Fruit fly (Drosophila melanogaster) whole organism, wandering third instar larva: ENCODE measurements around the gene TAF1B.

Source experiments
- Abd-B ChIP-seq: fragments of >200 bp; optimal IDR thresholded peaks from 2 replicates; lab custom pipeline; 2017; ENCODE audit warnings: missing biosample characterization, missing genetic modification characterization
- CG32264 ChIP-seq: fragments of 200-800 bp; sonication (Bioruptor generic); optimal IDR thresholded peaks from 2 replicates; lab custom pipeline; 2016; ENCODE audit warnings: missing biosample characterization, missing genetic modification characterization
- CG9705 ChIP-seq: fragments of 200-800 bp; sonication (Bioruptor generic); optimal IDR thresholded peaks from 2 replicates; lab custom pipeline; 2018; ENCODE audit warnings: missing biosample characterization, mild to moderate bottlenecking, missing genetic modification characterization
- CrebA ChIP-seq: fragments of 200-800 bp; sonication (Bioruptor generic); optimal IDR thresholded peaks from 2 replicates; lab custom pipeline; 2016; ENCODE audit warnings: missing biosample characterization, mild to moderate bottlenecking, missing genetic modification characterization, borderline replicate concordance
- Dfd ChIP-seq: fragments of >200 bp; optimal IDR thresholded peaks from 2 replicates; lab custom pipeline; 2017; ENCODE audit warnings: missing biosample characterization, missing genetic modification characterization
- Dif ChIP-seq: fragments of 200-275, 200-300 bp; sonication (Bioruptor generic); optimal IDR thresholded peaks from 2 replicates; lab custom pipeline; 2018; ENCODE audit warnings: missing biosample characterization, missing genetic modification characterization; ENCODE audit not compliant: partially characterized antibody
- GATAd ChIP-seq: sonication (Bioruptor generic); optimal IDR thresholded peaks from 2 replicates; lab custom pipeline; 2016; ENCODE audit warnings: missing biosample characterization, missing genetic modification characterization
- HLH106 ChIP-seq: fragments of 200-800 bp; optimal IDR thresholded peaks from 3 replicates; lab custom pipeline; 2019; ENCODE audit warnings: missing biosample characterization, mild to moderate bottlenecking, missing genetic modification characterization, moderate library complexity
- Hnf4 ChIP-seq: fragments of 200-800 bp; sonication (Bioruptor generic); optimal IDR thresholded peaks from 2 replicates; lab custom pipeline; 2016; ENCODE audit warnings: missing biosample characterization, mild to moderate bottlenecking, missing genetic modification characterization
- Hr78 ChIP-seq: fragments of >200 bp; optimal IDR thresholded peaks from 2 replicates; lab custom pipeline; 2017; ENCODE audit warnings: missing biosample characterization, missing genetic modification characterization
- Hr83 ChIP-seq: fragments of 200-300 bp; sonication (Bioruptor generic); optimal IDR thresholded peaks from 2 replicates; lab custom pipeline; 2016; ENCODE audit warnings: missing biosample characterization, mild to moderate bottlenecking, missing genetic modification characterization, moderate library complexity; ENCODE audit not compliant: poor library complexity, severe bottlenecking
- Jra ChIP-seq: sonication (Bioruptor generic); optimal IDR thresholded peaks from 2 replicates; lab custom pipeline; 2016; ENCODE audit warnings: missing biosample characterization, missing genetic modification characterization
- Mio ChIP-seq: sonication (Bioruptor generic); optimal IDR thresholded peaks from 2 replicates; lab custom pipeline; 2016; ENCODE audit warnings: missing biosample characterization, missing genetic modification characterization
- Myc ChIP-seq: fragments of >200 bp; optimal IDR thresholded peaks from 2 replicates; lab custom pipeline; 2017
- N ChIP-seq: fragments of >200 bp; optimal IDR thresholded peaks from 2 replicates; lab custom pipeline; 2018; ENCODE audit warnings: missing biosample characterization, missing external identifiers, missing genetic modification characterization
- OdsH ChIP-seq: fragments of 200-800 bp; sonication (Bioruptor generic); optimal IDR thresholded peaks from 2 replicates; lab custom pipeline; 2016; ENCODE audit warnings: missing biosample characterization, mild to moderate bottlenecking, missing genetic modification characterization
- Rel ChIP-seq, 2 experiments: fragments of 200-800 bp; sonication (Bioruptor generic) in 1 of 2; optimal IDR thresholded peaks; 2 replicates in 1 of 2; 3 replicates in 1 of 2; lab custom pipeline; 2016 to 2019; ENCODE audit warnings: mild to moderate bottlenecking in 2 of 2, missing biosample characterization in 2 of 2, missing genetic modification characterization in 2 of 2, moderate library complexity in 1 of 2
- Sp1 ChIP-seq: fragments of 200-800 bp; sonication (Bioruptor generic); optimal IDR thresholded peaks from 3 replicates; lab custom pipeline; 2019; ENCODE audit warnings: missing biosample characterization, mild to moderate bottlenecking, missing genetic modification characterization, moderate library complexity
- Vsx2 ChIP-seq: fragments of 200-300, 225-300 bp; sonication (Bioruptor generic); optimal IDR thresholded peaks from 2 replicates; lab custom pipeline; 2018; ENCODE audit warnings: missing biosample characterization, missing genetic modification characterization; ENCODE audit not compliant: partially characterized antibody
- br ChIP-seq: fragments of 200-800 bp; sonication (Bioruptor generic); optimal IDR thresholded peaks from 2 replicates; lab custom pipeline; 2016; ENCODE audit warnings: missing biosample characterization, missing genetic modification characterization
- brk ChIP-seq: fragments of 200-800 bp; sonication (Bioruptor generic); optimal IDR thresholded peaks from 2 replicates; lab custom pipeline; 2016; ENCODE audit warnings: missing biosample characterization, mild to moderate bottlenecking, missing genetic modification characterization
- dl ChIP-seq, 2 experiments: fragments of 175-275, 200-275 bp in 1 of 2; fragments of 200-275 bp in 1 of 2; sonication (Bioruptor generic); optimal IDR thresholded peaks; lab custom pipeline; 2018; ENCODE audit warnings: mild to moderate bottlenecking in 2 of 2, missing biosample characterization in 2 of 2, missing genetic modification characterization in 2 of 2, moderate library complexity in 2 of 2; ENCODE audit not compliant: partially characterized antibody in 2 of 2, insufficient read depth in 1 of 2
- dmrt93B ChIP-seq: fragments of 200-800 bp; sonication (Bioruptor generic); optimal IDR thresholded peaks from 2 replicates; lab custom pipeline; 2018; ENCODE audit warnings: missing biosample characterization, mild to moderate bottlenecking, missing genetic modification characterization
- dsf ChIP-seq: sonication (Bioruptor generic); optimal IDR thresholded peaks from 2 replicates; lab custom pipeline; 2016; ENCODE audit warnings: missing biosample characterization, missing genetic modification characterization, borderline replicate concordance
- ey ChIP-seq: fragments of 200-800 bp; sonication (Bioruptor generic); optimal IDR thresholded peaks from 2 replicates; lab custom pipeline; 2016; ENCODE audit warnings: missing biosample characterization, missing genetic modification characterization
- foxo ChIP-seq, 2 experiments: fragments of 200-800 bp; sonication (Bioruptor generic); optimal IDR thresholded peaks; 2 replicates in 1 of 2; 3 replicates in 1 of 2; lab custom pipeline; 2016 to 2017; ENCODE audit warnings: missing biosample characterization in 2 of 2, missing genetic modification characterization in 2 of 2
- fru ChIP-seq: fragments of 200-800 bp; sonication (Bioruptor generic); optimal IDR thresholded peaks from 3 replicates; lab custom pipeline; 2016; ENCODE audit warnings: missing biosample characterization, mild to moderate bottlenecking, missing genetic modification characterization
- h ChIP-seq: fragments of 200-800 bp; sonication (Bioruptor generic); optimal IDR thresholded peaks from 3 replicates; lab custom pipeline; 2016; ENCODE audit warnings: missing biosample characterization, mild to moderate bottlenecking, missing genetic modification characterization
- jim ChIP-seq: fragments of 175-275, 200-325 bp; sonication (Bioruptor generic); optimal IDR thresholded peaks from 2 replicates; lab custom pipeline; 2016; ENCODE audit warnings: missing biosample characterization, mild to moderate bottlenecking, missing genetic modification characterization
- lola ChIP-seq: fragments of >200 bp; optimal IDR thresholded peaks from 2 replicates; lab custom pipeline; 2017; ENCODE audit warnings: missing biosample characterization, missing genetic modification characterization
- pan ChIP-seq: fragments of >200 bp; optimal IDR thresholded peaks from 2 replicates; lab custom pipeline; 2017
- psq ChIP-seq: fragments of 200-800 bp; sonication (Bioruptor generic); optimal IDR thresholded peaks from 3 replicates; lab custom pipeline; 2017; ENCODE audit warnings: missing biosample characterization, mild to moderate bottlenecking, missing genetic modification characterization, moderate library complexity
- rgr ChIP-seq: fragments of 200-800 bp; sonication (Bioruptor generic); optimal IDR thresholded peaks from 3 replicates; lab custom pipeline; 2016; ENCODE audit warnings: missing biosample characterization, mild to moderate bottlenecking, missing genetic modification characterization
- sage ChIP-seq: fragments of 200-800 bp; sonication (Bioruptor generic); optimal IDR thresholded peaks from 2 replicates; lab custom pipeline; 2016; ENCODE audit warnings: missing biosample characterization, mild to moderate bottlenecking, missing genetic modification characterization
- sv ChIP-seq: fragments of 200-800 bp; sonication (Bioruptor generic); optimal IDR thresholded peaks from 3 replicates; lab custom pipeline; 2016; ENCODE audit warnings: missing biosample characterization, missing genetic modification characterization
- tai ChIP-seq: sonication (Bioruptor generic); optimal IDR thresholded peaks from 2 replicates; lab custom pipeline; 2016; ENCODE audit warnings: missing biosample characterization, missing genetic modification characterization
- usp ChIP-seq: fragments of >200 bp; optimal IDR thresholded peaks from 2 replicates; lab custom pipeline; 2017; ENCODE audit warnings: missing biosample characterization, missing genetic modification characterization
- woc ChIP-seq: sonication (Bioruptor generic); optimal IDR thresholded peaks from 2 replicates; lab custom pipeline; 2016; ENCODE audit warnings: missing biosample characterization, mild to moderate bottlenecking, missing genetic modification characterization

The TAF1B gene

DNA sequence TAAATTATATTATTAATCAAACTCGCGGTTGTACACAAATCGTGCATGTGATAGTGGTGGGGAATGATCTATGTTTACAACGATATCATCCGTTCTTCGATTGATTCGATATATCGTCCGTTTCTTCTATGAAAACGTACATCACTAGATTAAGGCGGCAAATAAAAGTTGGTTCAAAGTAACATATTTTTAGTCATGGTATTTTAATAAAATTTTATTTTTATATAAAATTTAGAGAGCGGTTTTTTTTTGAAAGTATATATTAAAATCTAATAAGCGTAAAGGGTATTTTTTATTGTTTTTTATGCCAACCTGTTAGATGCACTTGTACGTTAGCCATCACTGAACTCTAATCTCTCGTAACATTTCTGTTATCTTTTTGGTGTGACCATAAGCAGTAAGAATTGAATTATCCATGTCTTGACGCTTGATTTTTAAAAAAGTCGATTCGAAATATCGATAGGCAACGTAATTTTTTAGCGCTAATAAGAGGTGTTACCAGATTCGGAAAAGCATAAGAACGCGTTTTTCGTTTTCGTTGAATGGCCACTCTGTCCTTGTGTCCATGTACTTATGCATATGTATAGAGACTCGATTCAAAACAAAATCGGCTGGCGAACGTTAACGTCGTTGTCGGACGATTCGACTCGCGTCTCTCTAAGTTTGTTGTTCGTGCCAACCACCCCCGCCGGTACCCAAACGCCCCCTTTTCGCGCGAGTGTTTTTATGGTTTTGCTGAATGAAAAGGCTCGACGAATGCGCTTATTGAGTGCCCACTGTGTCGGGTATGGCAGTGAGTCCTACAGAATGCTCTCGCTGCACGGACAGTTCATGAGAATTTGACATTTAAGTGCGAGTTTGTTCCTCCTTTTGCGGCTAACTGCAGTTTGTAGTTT lies at the start of gene TAF1B, which contains the start of gene Invadolysin:
TSS of gene TAF1B (minus strand) at position 82 of the 896 bp plus-strand sequence.
TSS of gene Invadolysin (plus strand) at position 566 of the 896 bp plus-strand sequence.
- TF ChIP-seq brk (peak; percentile 90), HLH106 (peak; percentile 49), OdsH (peak; percentile 56), lola (no peak), Mio (no peak), Dif (GFP tag; lab: Kevin White, UChicago) (peak; percentile 12), fru (GFP tag; lab: Kevin White, UChicago) (peak; percentile 59), Hr83 (peak; percentile 92), Hnf4 (peak; percentile 76), Sp1 (GFP tag; lab: Kevin White, UChicago) (peak; percentile 23), foxo (GFP tag; optimal IDR thresholded peaks at IDR 0.05; lab: Kevin White, UChicago) (peak in 1 of 2 experiments; percentile 67), dl (GFP tag; optimal IDR thresholded peaks at IDR 0.05; lab: Kevin White, UChicago; ENCODE audit: insufficient read depth in 1 of 2, partially characterized antibody in 2 of 2) (no peak), Dfd (GFP tag; lab: Kevin White, UChicago) (no peak), Hr78 (GFP tag; lab: Kevin White, UChicago) (no peak), br (peak; percentile 40), rgr (GFP tag; lab: Kevin White, UChicago) (peak; percentile 41), Rel (GFP tag; optimal IDR thresholded peaks at IDR 0.05; lab: Kevin White, UChicago) (no peak), Rel (tag; optimal IDR thresholded peaks at IDR 0.05; lab: Kevin White, UChicago) (peak; percentile 31), ey (GFP tag; lab: Kevin White, UChicago) (peak; percentile 18), Jra (GFP tag; lab: Kevin White, UChicago) (peak; percentile 71), tai (GFP tag; lab: Kevin White, UChicago) (peak; percentile 79), pan (lab: Kevin White, UChicago) (no peak), CrebA (GFP tag; lab: Kevin White, UChicago) (no peak), dsf (GFP tag; lab: Kevin White, UChicago) (peak; percentile 59), CG32264 (GFP tag; lab: Kevin White, UChicago) (no peak), dmrt93B (peak; percentile 16), N (GFP tag; lab: Kevin White, UChicago) (no peak), h (GFP tag; lab: Kevin White, UChicago) (peak; percentile 64), GATAd (GFP tag; lab: Kevin White, UChicago) (peak; percentile 23), woc (GFP tag; lab: Kevin White, UChicago) (peak; percentile 23), Abd-B (GFP tag; lab: Kevin White, UChicago) (no peak), Myc (lab: Kevin White, UChicago) (no peak), Vsx2 (GFP tag; lab: Kevin White, UChicago) (no peak), usp (GFP tag; lab: Kevin White, UChicago) (no peak), psq (GFP tag; lab: Kevin White, UChicago) (no peak), sage (peak; percentile 48), jim (GFP tag; lab: Kevin White, UChicago) (no peak), CG9705 (GFP tag; lab: Kevin White, UChicago) (no peak), sv (GFP tag; lab: Kevin White, UChicago) (peak; percentile 44)
- TF ChIP-seq, all 38 proteins: peak for 22
